Fruit fly (Drosophila melanogaster): Measurements from ENCODE around the gene ppan.
A peak's percentile ranks its signal among the peaks of the same experiment; 100 is the strongest.

ppan gene

dm6 chr3R:21097631-21098117 lies 18.4 kb upstream of the ppan start, which contains the start of gene RhoGAP93B (continued):
- TF ChIP-seq CG11696 (GFP tag; IDR thresholded peaks at IDR 0.05), result peak; percentile 44; the same call in 1 of the 2 replicates
- peak; percentile 77 for TF ChIP-seq Dp (GFP tag; optimal IDR thresholded peaks at IDR 0.05)
- TF ChIP-seq CG4730 (GFP tag; IDR thresholded peaks at IDR 0.05), result peak; percentile 81
- peak; percentile 65 for TF ChIP-seq unpg (GFP tag; optimal IDR thresholded peaks at IDR 0.05)
- peak; percentile 8 for TF ChIP-seq CG12219 (GFP tag; optimal IDR thresholded peaks at IDR 0.05)
- peak; percentile 100 for TF ChIP-seq CG2129 (GFP tag; IDR thresholded peaks at IDR 0.05; ENCODE audit: partially characterized antibody)
- no peak for TF ChIP-seq nau (GFP tag; optimal IDR thresholded peaks at IDR 0.05)
- TF ChIP-seq CG13123 (GFP tag; optimal IDR thresholded peaks at IDR 0.05), result peak; percentile 58
- TF ChIP-seq Dfd (GFP tag; optimal IDR thresholded peaks at IDR 0.05), result no peak
- TF ChIP-seq lola (GFP tag; optimal IDR thresholded peaks at IDR 0.05), result peak in 1 of 3 experiments; percentile 78
- peak; percentile 92 for TF ChIP-seq zfh2 (GFP tag; optimal IDR thresholded peaks at IDR 0.05)
- TF ChIP-seq btn (GFP tag; optimal IDR thresholded peaks at IDR 0.05), result peak; percentile 86
- TF ChIP-seq tx (GFP tag; optimal IDR thresholded peaks at IDR 0.05), result peak; percentile 90
- TF ChIP-seq CG10366 (GFP tag; IDR thresholded peaks at IDR 0.05), result peak; percentile 84
- TF ChIP-seq chinmo (GFP tag; IDR thresholded peaks at IDR 0.05; ENCODE audit: partially characterized antibody), result peak; percentile 100
- TF ChIP-seq lmd (GFP tag; IDR thresholded peaks at IDR 0.05), result peak; percentile 87
- TF ChIP-seq CG30431 (GFP tag; optimal IDR thresholded peaks at IDR 0.05), result peak; percentile 39
- TF ChIP-seq tin (GFP tag; optimal IDR thresholded peaks at IDR 0.05), result peak; percentile 78
- no peak for TF ChIP-seq hth (optimal IDR thresholded peaks at IDR 0.05)
- no peak for TF ChIP-seq sc (optimal IDR thresholded peaks at IDR 0.05)
- TF ChIP-seq sc (GFP tag; optimal IDR thresholded peaks at IDR 0.05), result peak; percentile 28
- peak; percentile 81; the same call in 2 of the 3 replicates for TF ChIP-seq CG11560 (tag; IDR thresholded peaks at IDR 0.05)
- peak; percentile 83 for TF ChIP-seq CG12299 (tag; optimal IDR thresholded peaks at IDR 0.05)
- peak; percentile 81 for TF ChIP-seq CG30403 (GFP tag; optimal IDR thresholded peaks at IDR 0.05)
- peak; percentile 100 for TF ChIP-seq bbx (GFP tag; IDR thresholded peaks at IDR 0.05; ENCODE audit: partially characterized antibody)
- peak; percentile 84 for TF ChIP-seq pum (GFP tag; optimal IDR thresholded peaks at IDR 0.05)
- peak; percentile 71 for TF ChIP-seq CG4328 (GFP tag; optimal IDR thresholded peaks at IDR 0.05)
- TF ChIP-seq CG17359 (tag; optimal IDR thresholded peaks at IDR 0.05), result peak; percentile 86
- peak; percentile 68; the same call in 1 of the 2 replicates for TF ChIP-seq toy (GFP tag; IDR thresholded peaks at IDR 0.05)
- TF ChIP-seq CG10979 (tag; optimal IDR thresholded peaks at IDR 0.05), result peak; percentile 71
- TF ChIP-seq NK7.1 (GFP tag; optimal IDR thresholded peaks at IDR 0.05), result peak; percentile 63
- peak; percentile 85 for TF ChIP-seq C15 (GFP tag; IDR thresholded peaks at IDR 0.05)
- peak; percentile 64 for TF ChIP-seq ftz-f1 (GFP tag; optimal IDR thresholded peaks at IDR 0.05)
- peak; percentile 25 for TF ChIP-seq CG10274 (GFP tag; optimal IDR thresholded peaks at IDR 0.05)
- TF ChIP-seq klu (GFP tag; IDR thresholded peaks at IDR 0.05), result peak; percentile 84
- TF ChIP-seq CG2875 (GFP tag; optimal IDR thresholded peaks at IDR 0.05), result peak; percentile 41
- peak; percentile 74 for TF ChIP-seq crc (GFP tag; optimal IDR thresholded peaks at IDR 0.05)
- TF ChIP-seq CG13775 (GFP tag; optimal IDR thresholded peaks at IDR 0.05), result peak; percentile 90
- no peak for TF ChIP-seq CG12769 (tag; optimal IDR thresholded peaks at IDR 0.05)
- peak; percentile 70 for TF ChIP-seq CG8388 (GFP tag; optimal IDR thresholded peaks at IDR 0.05)
- TF ChIP-seq CG3407 (GFP tag; optimal IDR thresholded peaks at IDR 0.05), result no peak
- peak; percentile 85 for TF ChIP-seq CG1647 (GFP tag; optimal IDR thresholded peaks at IDR 0.05)
- no peak for TF ChIP-seq oc (tag; optimal IDR thresholded peaks at IDR 0.05)
- peak; percentile 80 for TF ChIP-seq gem (tag; optimal IDR thresholded peaks at IDR 0.05)
- TF ChIP-seq D19B (GFP tag; optimal IDR thresholded peaks at IDR 0.05), result peak; percentile 35
- TF ChIP-seq shn (GFP tag; optimal IDR thresholded peaks at IDR 0.05), result peak; percentile 93
- no peak for TF ChIP-seq CG13894 (tag; optimal IDR thresholded peaks at IDR 0.05)
- TF ChIP-seq CG8089 (GFP tag; optimal IDR thresholded peaks at IDR 0.05), result peak; percentile 69
- TF ChIP-seq ken (GFP tag; IDR thresholded peaks at IDR 0.05), result peak; percentile 83
- peak; percentile 64 for TF ChIP-seq MTF-1 (GFP tag; optimal IDR thresholded peaks at IDR 0.05; ENCODE audit: borderline replicate concordance)
